Fruit fly (Drosophila melanogaster) whole organism, embryonic: Measurements from ENCODE around the gene CG11970.
A peak's percentile ranks its signal among the peaks of the same experiment; 100 is the strongest.

Source experiments
- Ada2b ChIP-seq: fragments of 200-800 bp; sonication (Bioruptor generic); IDR thresholded peaks from 2 replicates; pipeline ENCODE4 v1.3.6; 2022; ENCODE audit warnings: missing biosample characterization, missing genetic modification characterization
- Atf-2 ChIP-seq: fragments of 200-800 bp; sonication (Bioruptor generic); optimal IDR thresholded peaks from 2 replicates; lab custom pipeline; 2016; ENCODE audit warnings: missing biosample characterization, missing genetic modification characterization
- Awh ChIP-seq: fragments of 200-800 bp; sonication (Bioruptor generic); IDR thresholded peaks from 2 replicates; pipeline ENCODE4, ENCODE4 v1.3.6; 2022; ENCODE audit warnings: missing biosample characterization, missing genetic modification characterization
- C15 ChIP-seq: fragments of 200-800 bp; sonication (Bioruptor generic); IDR thresholded peaks from 3 replicates; pipeline ENCODE4 v1.3.6; 2022; ENCODE audit warnings: missing biosample characterization, missing genetic modification characterization
- CG11723 ChIP-seq: fragments of 200-800 bp; sonication (Bioruptor generic); optimal IDR thresholded peaks from 2 replicates; lab custom pipeline; 2017; ENCODE audit warnings: missing biosample characterization, mild to moderate bottlenecking, missing genetic modification characterization
- CG13123 ChIP-seq: fragments of 200-800 bp; sonication (Bioruptor generic); optimal IDR thresholded peaks from 2 replicates; lab custom pipeline; 2016; ENCODE audit warnings: missing biosample characterization, missing genetic modification characterization
- CG15073 ChIP-seq: fragments of 200-800 bp; sonication (Bioruptor generic); optimal IDR thresholded peaks from 2 replicates; lab custom pipeline; 2016; ENCODE audit warnings: missing biosample characterization, missing genetic modification characterization
- CG17612 ChIP-seq: fragments of 200-800 bp; sonication (Bioruptor generic); IDR thresholded peaks from 2 replicates; pipeline ENCODE4 v1.3.6; 2022; ENCODE audit warnings: missing biosample characterization, missing genetic modification characterization
- CG30403 ChIP-seq: fragments of 200-800 bp; sonication (Bioruptor generic); optimal IDR thresholded peaks from 3 replicates; lab custom pipeline; 2016; ENCODE audit warnings: missing biosample characterization, missing genetic modification characterization
- CG33213 ChIP-seq: fragments of 200-800 bp; sonication (Bioruptor generic); optimal IDR thresholded peaks from 3 replicates; lab custom pipeline; 2016; ENCODE audit warnings: missing biosample characterization, missing genetic modification characterization
- CG4730 ChIP-seq: fragments of 200-800 bp; sonication (Bioruptor generic); IDR thresholded peaks from 2 replicates; pipeline ENCODE4 v1.3.6; 2022; ENCODE audit warnings: missing biosample characterization, missing genetic modification characterization
- CG5245 ChIP-seq: fragments of 200-800 bp; sonication (Bioruptor generic); optimal IDR thresholded peaks from 3 replicates; lab custom pipeline; 2016; ENCODE audit warnings: missing biosample characterization, missing genetic modification characterization
- CG7271 ChIP-seq: fragments of 200-800 bp; sonication (Bioruptor generic); optimal IDR thresholded peaks from 2 replicates; lab custom pipeline; 2018; ENCODE audit warnings: missing biosample characterization, mild to moderate bottlenecking, missing genetic modification characterization, moderate library complexity
- CG7839 ChIP-seq: fragments of 200-800 bp; sonication (Bioruptor generic); optimal IDR thresholded peaks from 3 replicates; lab custom pipeline; 2018; ENCODE audit warnings: missing biosample characterization, mild to moderate bottlenecking, missing genetic modification characterization, moderate library complexity
- CG7987 ChIP-seq: fragments of 200-800 bp; sonication (Bioruptor generic); optimal IDR thresholded peaks from 2 replicates; lab custom pipeline; 2018; ENCODE audit warnings: missing biosample characterization, mild to moderate bottlenecking, missing genetic modification characterization, moderate library complexity
- CG8281 ChIP-seq: fragments of 200-800 bp; sonication (Bioruptor generic); optimal IDR thresholded peaks from 2 replicates; lab custom pipeline; 2018; ENCODE audit warnings: missing biosample characterization, mild to moderate bottlenecking, missing genetic modification characterization, moderate library complexity
- CG8359 ChIP-seq: fragments of 200-800 bp; sonication (Bioruptor generic); optimal IDR thresholded peaks from 2 replicates; lab custom pipeline; 2017; ENCODE audit warnings: missing biosample characterization, mild to moderate bottlenecking, missing genetic modification characterization, borderline replicate concordance
- CG8765 ChIP-seq: fragments of 200-800 bp; sonication (Bioruptor generic); IDR thresholded peaks from 2 replicates; pipeline ENCODE4 v1.3.6; 2022; ENCODE audit warnings: missing biosample characterization, missing genetic modification characterization
- CG9876 ChIP-seq: fragments of 200-800 bp; sonication (Bioruptor generic); optimal IDR thresholded peaks from 2 replicates; lab custom pipeline; 2016; ENCODE audit warnings: missing biosample characterization, missing genetic modification characterization
- Deaf1 ChIP-seq: fragments of 200-800 bp; optimal IDR thresholded peaks from 3 replicates; lab custom pipeline; 2019; ENCODE audit warnings: missing biosample characterization, mild to moderate bottlenecking, missing genetic modification characterization, moderate library complexity
- Dfd ChIP-seq, 2 experiments: fragments of >200 bp; optimal IDR thresholded peaks; 2 replicates each; lab custom pipeline; 2017; ENCODE audit warnings: missing biosample characterization in 2 of 2, missing genetic modification characterization in 2 of 2
- GATAe ChIP-seq: fragments of 200-800 bp; sonication (Bioruptor generic); conservative IDR thresholded peaks from 2 replicates; pipeline ENCODE4 v1.3.6; 2022; ENCODE audit warnings: missing biosample characterization, missing genetic modification characterization
- HLH54F ChIP-seq: fragments of 200-800 bp; sonication (Bioruptor generic); optimal IDR thresholded peaks from 3 replicates; lab custom pipeline; 2016; ENCODE audit warnings: missing biosample characterization, missing genetic modification characterization
- Optix ChIP-seq: fragments of 200-800 bp; sonication (Bioruptor generic); IDR thresholded peaks from 3 replicates; pipeline ENCODE4 v1.3.6; 2022; ENCODE audit warnings: missing biosample characterization, missing genetic modification characterization
- Sox100B ChIP-seq: fragments of 200-800 bp; sonication (Bioruptor generic); optimal IDR thresholded peaks from 3 replicates; lab custom pipeline; 2018; ENCODE audit warnings: missing biosample characterization, mild to moderate bottlenecking, missing genetic modification characterization
- Sry-δ ChIP-seq: fragments of 200-800 bp; sonication (Bioruptor generic); optimal IDR thresholded peaks from 2 replicates; lab custom pipeline; 2016; ENCODE audit warnings: missing biosample characterization, missing genetic modification characterization
- YL-1 ChIP-seq: fragments of 200-800 bp; sonication (Bioruptor generic); optimal IDR thresholded peaks from 3 replicates; lab custom pipeline; 2017; ENCODE audit warnings: missing biosample characterization, mild to moderate bottlenecking, missing genetic modification characterization
- ac ChIP-seq: fragments of 200-800 bp; sonication (Bioruptor generic); optimal IDR thresholded peaks from 3 replicates; lab custom pipeline; 2017; ENCODE audit warnings: missing biosample characterization, mild to moderate bottlenecking, missing genetic modification characterization
- amos ChIP-seq: fragments of 200-800 bp; sonication (Bioruptor generic); IDR thresholded peaks from 2 replicates; pipeline ENCODE4 v1.3.6; 2022; ENCODE audit warnings: missing biosample characterization, missing genetic modification characterization; ENCODE audit not compliant: partially characterized antibody
- ap ChIP-seq: fragments of 200-800 bp; sonication (Bioruptor generic); IDR thresholded peaks from 2 replicates; pipeline ENCODE4 v1.3.6; 2022; ENCODE audit warnings: missing biosample characterization, missing genetic modification characterization
- bigmax ChIP-seq: fragments of 200-800 bp; sonication (Bioruptor generic); optimal IDR thresholded peaks from 2 replicates; lab custom pipeline; 2018; ENCODE audit warnings: missing biosample characterization, mild to moderate bottlenecking, missing genetic modification characterization
- cad ChIP-seq: fragments of >200 bp; optimal IDR thresholded peaks from 2 replicates; lab custom pipeline; 2017; ENCODE audit warnings: missing biosample characterization, missing genetic modification characterization
- caup ChIP-seq: fragments of 200-800 bp; sonication (Bioruptor generic); optimal IDR thresholded peaks from 3 replicates; lab custom pipeline; 2017; ENCODE audit warnings: missing biosample characterization, mild to moderate bottlenecking, missing genetic modification characterization, moderate library complexity; ENCODE audit not compliant: severe bottlenecking
- chm ChIP-seq: fragments of 200-800 bp; sonication (Bioruptor generic); IDR thresholded peaks from 2 replicates; pipeline ENCODE4 v1.3.6; 2022; ENCODE audit warnings: missing biosample characterization, missing genetic modification characterization
- dmrt11E ChIP-seq: fragments of 200-800 bp; sonication (Bioruptor generic); optimal IDR thresholded peaks from 3 replicates; lab custom pipeline; 2018; ENCODE audit warnings: missing biosample characterization, mild to moderate bottlenecking, missing genetic modification characterization, moderate library complexity
- dysf ChIP-seq: fragments of 200-800 bp; sonication (Bioruptor generic); IDR thresholded peaks from 3 replicates; pipeline ENCODE4 v1.3.6; 2022; ENCODE audit warnings: missing biosample characterization, missing genetic modification characterization
- fd3F ChIP-seq: fragments of 200-800 bp; sonication (Bioruptor generic); optimal IDR thresholded peaks from 2 replicates; lab custom pipeline; 2018; ENCODE audit warnings: missing biosample characterization, mild to moderate bottlenecking, missing genetic modification characterization, moderate library complexity
- gcm2 ChIP-seq: fragments of 200-800 bp; sonication (Bioruptor generic); optimal IDR thresholded peaks from 2 replicates; lab custom pipeline; 2016; ENCODE audit warnings: missing biosample characterization, missing genetic modification characterization
- her ChIP-seq: fragments of 200-800 bp; sonication (Bioruptor generic); optimal IDR thresholded peaks from 2 replicates; lab custom pipeline; 2016; ENCODE audit warnings: missing biosample characterization, missing genetic modification characterization
- lilli ChIP-seq: fragments of 200-800 bp; sonication (Bioruptor generic); optimal IDR thresholded peaks from 3 replicates; lab custom pipeline; 2016; ENCODE audit warnings: missing biosample characterization, missing genetic modification characterization
- mld ChIP-seq: fragments of 200-800 bp; sonication (Bioruptor generic); IDR thresholded peaks from 3 replicates; pipeline ENCODE4 v1.3.6; 2022; ENCODE audit warnings: missing biosample characterization, missing genetic modification characterization; ENCODE audit not compliant: partially characterized antibody
- nerfin-1 ChIP-seq: fragments of 200-800 bp; sonication (Bioruptor generic); optimal IDR thresholded peaks from 3 replicates; lab custom pipeline; 2019; ENCODE audit warnings: missing biosample characterization, mild to moderate bottlenecking, missing genetic modification characterization, moderate library complexity
- nerfin-2 ChIP-seq: fragments of 200-800 bp; sonication (Bioruptor generic); IDR thresholded peaks from 2 replicates; pipeline ENCODE4 v1.3.6; 2022; ENCODE audit warnings: missing biosample characterization, missing genetic modification characterization; ENCODE audit not compliant: partially characterized antibody
- pnt ChIP-seq: fragments of 200-800 bp; sonication (Bioruptor generic); optimal IDR thresholded peaks from 3 replicates; lab custom pipeline; 2016; ENCODE audit warnings: missing biosample characterization, missing genetic modification characterization
- ro ChIP-seq: fragments of 200-800 bp; sonication (Bioruptor generic); IDR thresholded peaks from 2 replicates; pipeline ENCODE4 v1.3.6; 2022; ENCODE audit warnings: missing biosample characterization, missing genetic modification characterization
- shn ChIP-seq: fragments of 200-800 bp; sonication (Bioruptor generic); optimal IDR thresholded peaks from 3 replicates; lab custom pipeline; 2016; ENCODE audit warnings: missing biosample characterization, missing genetic modification characterization
- tio ChIP-seq: fragments of 200-800 bp; sonication (Bioruptor generic); optimal IDR thresholded peaks from 2 replicates; lab custom pipeline; 2017; ENCODE audit warnings: missing biosample characterization, missing genetic modification characterization, inconsistent platforms
- trh ChIP-seq: fragments of 200-800 bp; sonication (Bioruptor generic); optimal IDR thresholded peaks from 2 replicates; lab custom pipeline; 2016; ENCODE audit warnings: missing biosample characterization, missing genetic modification characterization
- vnd ChIP-seq: fragments of 200-800 bp; sonication (Bioruptor generic); IDR thresholded peaks from 3 replicates; pipeline ENCODE4 v1.3.6; 2022; ENCODE audit warnings: missing biosample characterization, missing genetic modification characterization; ENCODE audit not compliant: partially characterized antibody

CG11970 gene

DNA sequence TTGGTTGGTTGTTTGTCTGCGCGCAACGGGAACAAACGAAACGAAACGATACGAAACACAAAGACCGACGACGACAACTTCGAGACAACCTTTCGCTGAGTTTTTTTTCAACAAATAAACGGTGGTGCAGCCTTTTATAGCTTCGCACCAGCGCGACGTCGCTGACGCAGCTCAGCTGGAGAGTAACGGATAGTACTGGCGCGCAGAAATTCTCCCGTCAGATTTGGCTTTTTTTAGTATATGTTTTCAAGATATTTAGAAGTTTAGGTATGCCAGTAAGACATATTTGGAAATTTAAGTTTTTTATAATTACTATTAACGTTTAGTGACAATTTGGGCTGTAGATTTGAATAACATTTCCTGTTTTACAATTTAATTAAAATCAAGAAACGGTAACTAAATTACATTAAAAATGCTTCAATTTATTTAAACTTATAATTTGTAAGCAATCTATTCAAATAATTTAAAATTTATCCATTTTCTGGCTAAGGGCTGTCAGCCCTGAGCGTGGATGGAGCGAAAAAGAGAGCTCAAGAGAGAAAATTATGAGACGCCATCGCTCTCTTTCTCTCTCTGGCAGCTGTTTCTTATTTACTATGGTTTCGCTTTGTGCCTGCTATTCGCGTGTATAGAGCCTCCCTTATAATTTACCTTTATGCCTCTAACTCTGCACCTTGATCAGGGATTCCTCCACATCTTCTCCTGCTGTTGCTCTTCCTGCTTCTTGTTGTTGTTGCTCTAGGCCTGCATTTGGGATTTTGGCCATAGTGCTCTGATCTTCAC is 49.3 kb downstream of the CG11970 start (continued):
- no peak for TF ChIP-seq nerfin-2 (GFP tag; lab: Robert Waterston, UW)
- TF ChIP-seq chm (GFP tag; lab: Robert Waterston, UW): peak; percentile 84
- 0 out of 3 replicates have a peak, but pooled peaks have one; percentile 44 for TF ChIP-seq C15 (GFP tag; lab: Robert Waterston, UW)
- TF ChIP-seq CG9876 (GFP tag; lab: Kevin White, UChicago): no peak
- TF ChIP-seq Ada2b: 0 out of 2 replicates have a peak, but pooled peaks have one; percentile 38
- no peak for TF ChIP-seq mld (GFP tag; lab: Robert Waterston, UW)
- peak; percentile 88 for TF ChIP-seq CG7839 (tag; lab: Kevin White, UChicago)
- no peak for TF ChIP-seq vnd
- peak; percentile 16 for TF ChIP-seq gcm2
- TF ChIP-seq Deaf1 (tag; lab: Kevin White, UChicago): peak; percentile 82
- peak; percentile 81 for TF ChIP-seq YL-1
- no peak for TF ChIP-seq ap (GFP tag; lab: Robert Waterston, UW)
- TF ChIP-seq Sry-δ (GFP tag; lab: Kevin White, UChicago): no peak
- peak; percentile 59 for TF ChIP-seq CG8359 (GFP tag; lab: Kevin White, UChicago)
- peak; percentile 47; the same call in 1 of the 2 replicates for TF ChIP-seq amos (GFP tag; lab: Robert Waterston, UW)
- peak; percentile 88 for TF ChIP-seq CG30403
- TF ChIP-seq Awh: no peak
- peak; percentile 73 for TF ChIP-seq lilli (GFP tag; lab: Kevin White, UChicago)
- peak; percentile 60 for TF ChIP-seq CG13123 (GFP tag; lab: Kevin White, UChicago)
- no peak for TF ChIP-seq ro
- TF ChIP-seq pnt (GFP tag; lab: Kevin White, UChicago): no peak
- peak; percentile 61 for TF ChIP-seq tio (GFP tag; lab: Kevin White, UChicago)
- peak; percentile 93 for TF ChIP-seq nerfin-1
- peak; percentile 81 for TF ChIP-seq CG11723 (GFP tag; lab: Kevin White, UChicago)
- TF ChIP-seq Sox100B (GFP tag; lab: Kevin White, UChicago): peak; percentile 93
- peak; percentile 38 for TF ChIP-seq CG5245 (GFP tag; lab: Kevin White, UChicago)
- no peak for TF ChIP-seq CG17612 (GFP tag; lab: Robert Waterston, UW)
- TF ChIP-seq GATAe (GFP tag; lab: Robert Waterston, UW): no peak
- TF ChIP-seq caup: peak; percentile 83
- no peak for TF ChIP-seq bigmax (GFP tag; lab: Kevin White, UChicago)
- no peak for TF ChIP-seq ac (GFP tag; lab: Kevin White, UChicago)
- no peak for TF ChIP-seq CG7987
- peak; percentile 36 for TF ChIP-seq CG7271 (tag; lab: Kevin White, UChicago)
- peak; percentile 46 for TF ChIP-seq Atf-2 (GFP tag; lab: Kevin White, UChicago)
- TF ChIP-seq shn (GFP tag; lab: Kevin White, UChicago): no peak
- no peak for TF ChIP-seq CG4730
- TF ChIP-seq Optix (GFP tag; lab: Robert Waterston, UW): no peak
- TF ChIP-seq CG33213 (GFP tag; lab: Kevin White, UChicago): peak; percentile 13
- TF ChIP-seq HLH54F (GFP tag; lab: Kevin White, UChicago): peak; percentile 51
- TF ChIP-seq her (GFP tag; lab: Kevin White, UChicago): peak; percentile 41
- peak; percentile 2 for TF ChIP-seq cad
- no peak for TF ChIP-seq CG8765
- peak; percentile 14 for TF ChIP-seq CG15073
- TF ChIP-seq dmrt11E (tag; lab: Kevin White, UChicago): peak; percentile 85
- peak; percentile 79 for TF ChIP-seq dysf
- TF ChIP-seq trh (GFP tag; lab: Kevin White, UChicago): no peak
- TF ChIP-seq Dfd (GFP tag; optimal IDR thresholded peaks at IDR 0.05; lab: Kevin White, UChicago): no peak
- peak; percentile 62 for TF ChIP-seq CG8281 (tag; lab: Kevin White, UChicago)
- TF ChIP-seq fd3F (GFP tag; lab: Kevin White, UChicago): peak; percentile 70
